Fruit fly (Drosophila melanogaster) whole organism: ENCODE results near the gene Myt1.

Experiments
- CG8478 ChIP-seq: fragments of >200 bp; optimal IDR thresholded peaks from 2 replicates; lab custom pipeline; 2018; ENCODE audit warnings: inconsistent platforms
- Dll ChIP-seq: fragments of >200 bp; optimal IDR thresholded peaks from 2 replicates; lab custom pipeline; 2017
- EcR ChIP-seq, 2 experiments: fragments of >200 bp; optimal IDR thresholded peaks; 2 replicates each; lab custom pipeline; 2017; ENCODE audit warnings: missing biosample characterization in 2 of 2, missing genetic modification characterization in 2 of 2, missing genetic modification reagents in 2 of 2
- pan ChIP-seq: fragments of >200 bp; optimal IDR thresholded peaks from 2 replicates; lab custom pipeline; 2017
- psq ChIP-seq: fragments of >200 bp; optimal IDR thresholded peaks from 2 replicates; lab custom pipeline; 2017
- usp ChIP-seq: fragments of >200 bp; optimal IDR thresholded peaks from 2 replicates; lab custom pipeline; 2017; ENCODE audit warnings: missing biosample characterization, missing genetic modification characterization, mixed read lengths

The Myt1 gene

dm6 chr3L:5788823-5789222, 9.4 kb upstream of the Myt1 start:
- no peak for TF ChIP-seq pan (lab: Kevin White, UChicago)
- no peak for TF ChIP-seq CG8478 (lab: Kevin White, UChicago)
- TF ChIP-seq EcR (GFP tag; optimal IDR thresholded peaks at IDR 0.05; lab: Kevin White, UChicago): no peak
- no peak for TF ChIP-seq Dll (lab: Kevin White, UChicago)
- TF ChIP-seq psq (lab: Kevin White, UChicago): no peak
- no peak for TF ChIP-seq usp

DNA sequence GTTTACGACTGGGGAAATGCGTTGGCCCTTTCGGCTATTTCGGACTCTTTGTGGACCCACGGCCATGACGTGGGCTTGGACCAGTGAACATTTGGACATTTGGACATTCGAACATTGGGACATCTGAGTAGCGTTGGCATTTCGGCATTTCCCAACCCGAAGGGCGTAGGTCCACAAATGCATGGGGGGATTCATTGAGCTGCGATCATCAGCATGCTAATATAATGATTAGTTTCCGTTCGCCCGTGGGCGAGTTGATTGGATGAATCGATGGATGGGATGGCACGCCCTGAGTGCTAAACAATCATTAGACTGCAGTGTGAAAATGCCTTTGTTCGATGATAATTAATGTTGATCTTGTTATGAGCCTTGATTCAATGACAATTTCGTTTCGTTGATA, 8.1 kb upstream of the Myt1 start:
- TF ChIP-seq usp (no peak), psq (lab: Kevin White, UChicago) (no peak), CG8478 (lab: Kevin White, UChicago) (no peak), Dll (lab: Kevin White, UChicago) (no peak), EcR (GFP tag; optimal IDR thresholded peaks at IDR 0.05; lab: Kevin White, UChicago) (no peak), pan (lab: Kevin White, UChicago) (no peak)

DNA sequence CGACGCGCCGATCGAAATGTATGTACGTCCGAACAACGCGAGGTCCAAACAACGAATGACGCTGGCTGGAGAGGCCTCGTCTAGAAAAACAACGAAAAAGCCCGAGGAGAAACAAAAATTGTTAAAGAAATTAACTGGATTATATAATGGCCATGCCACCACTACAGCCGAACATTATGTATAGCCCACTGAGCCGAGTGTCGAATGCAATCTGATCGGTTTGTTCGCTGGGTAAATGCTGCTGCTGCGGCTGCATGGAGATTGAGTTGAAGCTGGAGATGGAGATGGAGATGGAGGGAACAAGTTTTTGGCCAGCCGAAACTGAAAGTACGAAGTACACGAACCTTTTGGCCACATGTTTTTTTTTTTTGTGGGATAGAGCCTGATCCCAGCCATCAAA, 7.2 kb upstream of the Myt1 start, which contains the start of gene Cralbp:
Gene Cralbp, minus strand, starts transcription at position 115 of the 400 bp plus-strand sequence.
- no peak for TF ChIP-seq Dll (lab: Kevin White, UChicago)
- TF ChIP-seq usp: no peak
- TF ChIP-seq psq (lab: Kevin White, UChicago): no peak
- TF ChIP-seq CG8478 (lab: Kevin White, UChicago): no peak

- no peak for TF ChIP-seq EcR (GFP tag; optimal IDR thresholded peaks at IDR 0.05; lab: Kevin White, UChicago)
Measured at dm6 chr3L:5785237-5786062, 6.1 kb upstream of the Myt1 start.

- no peak for TF ChIP-seq EcR (GFP tag; optimal IDR thresholded peaks at IDR 0.05; lab: Kevin White, UChicago)
Measured at dm6 chr3L:5777114-5777513, 2.3 kb downstream of the Myt1 start, which contains the start of gene vito. Gene vito (minus strand): TSS chr3L:5777333.

DNA sequence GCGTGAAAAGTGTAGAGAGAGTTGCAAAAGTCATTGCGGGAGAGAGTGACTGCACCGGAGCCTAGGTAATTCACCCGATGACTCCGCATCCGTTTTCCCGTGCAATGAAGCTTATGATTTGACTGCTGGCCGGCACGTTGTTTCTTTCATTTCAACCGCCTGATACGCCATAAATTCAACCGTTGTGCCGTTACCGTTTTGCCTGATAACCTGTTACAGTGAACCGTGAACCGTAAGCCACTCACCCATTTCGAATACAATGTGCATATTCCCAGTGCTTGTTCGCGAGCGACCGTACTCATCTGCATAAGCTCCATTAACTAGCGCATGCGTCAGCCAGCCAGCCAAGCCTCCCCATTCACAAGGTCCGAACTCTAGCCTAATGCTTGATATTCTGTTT, 4.6 kb downstream of the Myt1 start:
- TF ChIP-seq psq (lab: Kevin White, UChicago) (no peak), usp (no peak), Dll (lab: Kevin White, UChicago) (no peak), CG8478 (lab: Kevin White, UChicago) (no peak), pan (lab: Kevin White, UChicago) (no peak), EcR (GFP tag; optimal IDR thresholded peaks at IDR 0.05; lab: Kevin White, UChicago) (no peak)

DNA sequence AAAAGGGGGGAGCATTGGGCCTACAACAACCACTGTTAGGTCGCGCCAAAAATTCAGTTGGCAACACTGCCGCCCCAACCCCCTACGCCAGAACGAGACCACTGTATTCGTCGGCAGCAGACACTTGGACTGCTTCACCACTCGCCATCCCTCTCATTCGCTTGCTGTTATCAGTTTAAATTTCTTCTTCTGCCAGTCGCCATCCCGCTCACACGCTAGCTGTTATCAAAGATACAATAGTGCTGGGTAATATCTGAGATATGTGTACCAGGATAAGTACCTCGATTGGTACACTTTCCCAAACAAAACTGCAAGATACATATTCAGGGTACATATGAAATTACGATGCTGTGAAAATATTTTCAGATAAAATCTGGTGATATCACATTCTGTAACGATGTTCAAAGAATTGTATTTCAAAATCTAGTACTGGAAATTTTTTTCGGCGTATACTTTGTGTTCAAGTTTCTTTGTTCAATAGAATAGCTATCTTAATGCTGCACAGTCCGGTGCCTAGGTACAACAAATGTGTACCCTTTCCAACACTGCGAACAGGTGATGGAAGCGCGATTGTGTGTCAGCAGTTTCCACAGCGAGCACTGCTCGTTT, 8.5 kb downstream of the Myt1 start:
- TF ChIP-seq EcR (GFP tag; optimal IDR thresholded peaks at IDR 0.05; lab: Kevin White, UChicago) (no peak), CG8478 (lab: Kevin White, UChicago) (peak; percentile 97), Dll (lab: Kevin White, UChicago) (no peak)

dm6 chr3L:5770113-5770798, 9.1 kb downstream of the Myt1 start:
- TF ChIP-seq Dll (lab: Kevin White, UChicago) (no peak), psq (lab: Kevin White, UChicago) (peak; percentile 25)

DNA sequence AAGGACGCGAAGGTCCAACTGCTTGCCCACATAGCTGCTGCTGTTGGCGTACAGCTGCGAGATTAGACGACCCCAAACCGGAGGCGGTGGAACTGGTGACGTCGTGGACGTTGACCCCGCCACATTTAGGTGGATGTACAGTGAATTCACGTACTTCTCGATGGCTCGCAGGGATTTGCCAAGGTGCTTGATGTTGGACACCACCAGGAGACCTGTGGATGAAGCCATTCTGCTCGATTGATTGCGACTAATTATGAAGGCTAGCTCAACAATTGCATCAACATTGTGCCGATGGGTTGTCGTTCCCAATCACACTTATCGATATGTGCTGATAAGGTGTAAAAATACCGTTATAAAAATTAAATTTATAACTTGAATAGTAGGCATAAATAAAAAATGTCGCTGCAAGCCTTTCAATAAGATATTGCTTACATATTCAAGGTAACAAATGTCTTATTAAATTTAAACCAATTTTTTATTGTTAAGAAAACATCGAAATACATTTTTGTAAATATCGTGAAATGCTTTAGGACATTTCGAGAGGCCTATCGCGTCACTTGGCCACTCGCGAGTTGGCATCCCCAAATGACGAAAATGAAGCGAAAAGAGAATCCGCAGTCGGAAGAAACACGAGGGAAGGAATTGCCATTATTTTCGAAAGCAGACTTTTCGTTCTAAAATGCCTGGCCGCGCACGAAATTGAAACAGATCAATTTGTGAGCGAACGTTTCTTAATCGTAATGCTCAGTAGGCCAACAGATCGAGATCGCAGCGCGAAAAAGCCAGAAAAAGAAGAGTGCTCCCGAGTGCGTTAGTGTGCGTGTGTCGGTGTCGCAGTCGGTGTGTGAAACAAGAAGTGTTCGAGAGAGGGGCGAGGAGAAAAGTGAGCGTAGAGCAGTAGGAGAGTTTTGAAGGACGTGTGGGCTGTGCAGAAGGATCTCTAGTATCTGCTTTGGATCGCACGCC, 10.6 kb downstream of the Myt1 start, which contains the start of the genes Ppat-Dpck and scny:
Gene Ppat-Dpck, minus strand, starts transcription at position 263 of the 966 bp plus-strand sequence.
Gene scny, plus strand, starts transcription at position 471 of the 966 bp plus-strand sequence.
- TF ChIP-seq CG8478 (lab: Kevin White, UChicago): no peak
- no peak for TF ChIP-seq pan (lab: Kevin White, UChicago)
- TF ChIP-seq usp: no peak

DNA sequence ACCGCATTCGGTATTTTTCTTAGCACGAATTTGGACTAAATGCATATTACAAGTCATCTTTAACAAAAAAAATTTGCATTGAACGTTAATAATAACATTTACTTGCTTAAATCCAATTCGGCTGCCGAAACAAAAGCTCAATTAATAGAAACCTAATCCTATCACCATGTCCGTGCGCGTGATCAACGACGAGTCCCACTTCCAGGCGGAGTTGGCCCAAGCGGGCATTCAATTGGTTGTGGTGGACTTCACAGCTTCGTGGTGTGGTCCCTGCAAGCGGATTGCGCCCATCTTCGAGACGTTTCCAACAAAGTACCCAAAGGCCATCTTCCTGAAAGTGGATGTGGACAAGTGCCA, 13.6 kb downstream of the Myt1 start, which contains the start of gene Txl:
Gene Txl, plus strand, starts transcription at position 3 of the 357 bp plus-strand sequence.
- no peak for TF ChIP-seq Dll (lab: Kevin White, UChicago)
- TF ChIP-seq CG8478 (lab: Kevin White, UChicago): no peak
- TF ChIP-seq usp: no peak
- no peak for TF ChIP-seq psq (lab: Kevin White, UChicago)
- TF ChIP-seq EcR (GFP tag; optimal IDR thresholded peaks at IDR 0.05; lab: Kevin White, UChicago): no peak
- TF ChIP-seq pan (lab: Kevin White, UChicago): no peak
